Fruit fly (Drosophila melanogaster) whole organism, pupa: ENCODE results near the gene CG14416.

ENCODE experiments used
- CG10348 ChIP-seq: fragments of 200-800 bp; sonication (Bioruptor generic); IDR thresholded peaks from 2 replicates; pipeline ENCODE4 v1.3.6; 2022; ENCODE audit warnings: missing biosample characterization, missing genetic modification characterization
- CG13204 ChIP-seq: fragments of 200-800 bp; sonication (Bioruptor generic); optimal IDR thresholded peaks from 2 replicates; lab custom pipeline; 2018; ENCODE audit warnings: missing biosample characterization, mild to moderate bottlenecking, missing genetic modification characterization, moderate library complexity
- CG17806 ChIP-seq: fragments of 200-800 bp; sonication (Bioruptor generic); optimal IDR thresholded peaks from 2 replicates; lab custom pipeline; 2018; ENCODE audit warnings: missing biosample characterization, mild to moderate bottlenecking, missing genetic modification characterization, moderate library complexity
- CG32121 ChIP-seq: fragments of 200-800 bp; sonication (Bioruptor generic); IDR thresholded peaks from 2 replicates; pipeline ENCODE4 v1.3.6; 2022; ENCODE audit warnings: missing biosample characterization, missing genetic modification characterization

DNA sequence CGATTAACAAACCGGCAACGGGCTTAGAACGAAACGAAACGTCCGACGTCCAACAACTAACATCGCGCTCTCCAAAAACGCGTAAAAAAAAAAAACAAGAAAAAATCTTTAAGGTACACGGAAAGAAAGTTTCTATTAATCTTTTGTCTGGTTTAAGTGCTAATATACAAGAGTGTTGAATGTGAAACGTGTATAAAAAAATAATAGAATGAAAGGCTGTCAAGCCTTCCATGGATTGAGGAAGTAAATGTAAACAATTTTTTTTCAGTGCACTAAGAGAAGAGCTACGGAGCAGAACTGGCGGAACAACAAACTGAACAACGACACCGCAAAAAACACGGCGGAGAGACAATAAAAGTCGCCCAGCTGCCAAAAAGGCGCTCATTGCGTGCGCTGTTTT lies 47.1 kb upstream of the CG14416 start, which contains the start of gene CG3588:
- TF ChIP-seq CG32121 (no peak), CG10348 (GFP tag; lab: Robert Waterston, UW) (no peak), CG17806 (tag; lab: Kevin White, UChicago) (no peak), CG13204 (GFP tag; lab: Kevin White, UChicago) (no peak)
